Worm (Caenorhabditis elegans): ENCODE results near the gene T28C6.3.

DNA sequence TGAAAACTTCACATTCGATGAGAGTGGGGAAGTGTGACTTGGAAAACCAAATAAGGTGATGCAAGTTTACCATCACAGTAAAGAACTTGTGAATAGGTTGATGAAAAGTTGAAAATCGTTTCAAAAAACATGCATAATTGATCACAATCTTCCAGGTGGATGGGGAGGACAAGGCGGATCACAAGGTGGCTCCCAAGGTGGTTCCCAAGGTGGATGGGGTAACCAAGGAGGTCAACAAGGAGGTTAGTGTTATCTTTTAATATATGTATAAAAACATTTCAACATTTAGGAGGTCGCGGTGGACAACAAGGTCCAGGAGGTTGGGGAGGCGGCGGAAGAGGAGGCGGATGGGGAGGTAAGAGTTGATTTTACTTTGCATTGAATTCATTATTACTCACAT is 2.5 kb upstream of the T28C6.3 start, which contains the start of gene T28C6.10:
- TF ChIP-seq fos-1 (tag; optimal IDR thresholded peaks at IDR 0.05), result no peak
- no peak for TF ChIP-seq nhr-76 (tag; optimal IDR thresholded peaks at IDR 0.05)
- TF ChIP-seq skn-1 (tag; optimal IDR thresholded peaks at IDR 0.05), result no peak
- no peak for TF ChIP-seq ceh-82 (tag; optimal IDR thresholded peaks at IDR 0.05)
- TF ChIP-seq nhr-77 (tag; optimal IDR thresholded peaks at IDR 0.05), result no peak
- TF ChIP-seq pha-4 (tag; optimal IDR thresholded peaks at IDR 0.05), result no peak
- TF ChIP-seq elt-1 (tag; optimal IDR thresholded peaks at IDR 0.05), result no peak
- no peak for TF ChIP-seq sea-2 (GFP tag; optimal IDR thresholded peaks at IDR 0.05)
- no peak for TF ChIP-seq fkh-10 (GFP tag; optimal IDR thresholded peaks at IDR 0.05)
- TF ChIP-seq ama-1 (optimal IDR thresholded peaks at IDR 0.05), result no peak
